Fruit fly (Drosophila melanogaster) whole organism, embryonic: ENCODE data around the gene pyx.

Experiments used
- CG10147 ChIP-seq: fragments of 200-800 bp; sonication (Bioruptor generic); optimal IDR thresholded peaks from 2 replicates; lab custom pipeline; 2019; ENCODE audit warnings: missing biosample characterization, mild to moderate bottlenecking, missing genetic modification characterization, moderate library complexity
- CG10462 ChIP-seq: fragments of 200-800 bp; sonication (Bioruptor generic); optimal IDR thresholded peaks from 2 replicates; lab custom pipeline; 2016; ENCODE audit warnings: missing biosample characterization, missing genetic modification characterization
- CG10959 ChIP-seq: fragments of 200-800 bp; sonication (Bioruptor generic); IDR thresholded peaks from 2 replicates; pipeline ENCODE4 v1.3.6; 2022; ENCODE audit warnings: missing biosample characterization, missing genetic modification characterization
- CG11695 ChIP-seq: fragments of 200-800 bp; sonication (Bioruptor generic); IDR thresholded peaks from 3 replicates; pipeline ENCODE4 v1.3.6; 2022; ENCODE audit warnings: missing biosample characterization, missing genetic modification characterization
- CG12659 ChIP-seq: fragments of 200-800 bp; sonication (Bioruptor generic); optimal IDR thresholded peaks from 3 replicates; lab custom pipeline; 2017; ENCODE audit warnings: mild to moderate bottlenecking, missing biosample characterization, missing genetic modification reagents, missing genetic modification characterization
- CG13894 ChIP-seq: fragments of 200-800 bp; sonication (Bioruptor generic); optimal IDR thresholded peaks from 3 replicates; lab custom pipeline; 2018; ENCODE audit warnings: missing biosample characterization, mild to moderate bottlenecking, missing genetic modification characterization, moderate library complexity
- CG14860 ChIP-seq: fragments of 200-800 bp; sonication (Bioruptor generic); IDR thresholded peaks from 3 replicates; pipeline ENCODE4 v1.3.6; 2022; ENCODE audit warnings: missing biosample characterization, missing genetic modification characterization; ENCODE audit not compliant: partially characterized antibody
- CG17186 ChIP-seq: fragments of 200-800 bp; sonication (Bioruptor generic); optimal IDR thresholded peaks from 3 replicates; lab custom pipeline; 2017; ENCODE audit warnings: missing biosample characterization, missing genetic modification reagents, missing genetic modification characterization
- CG17359 ChIP-seq: fragments of 200-800 bp; sonication (Bioruptor generic); optimal IDR thresholded peaks from 3 replicates; lab custom pipeline; 2018; ENCODE audit warnings: missing biosample characterization, mild to moderate bottlenecking, missing genetic modification characterization, moderate library complexity
- CG18011 ChIP-seq: fragments of 200-800 bp; sonication (Bioruptor generic); optimal IDR thresholded peaks from 2 replicates; lab custom pipeline; 2017; ENCODE audit warnings: missing biosample characterization, missing genetic modification characterization, mild to moderate bottlenecking, moderate library complexity, missing genotype
- CG2120 ChIP-seq: fragments of 200-800 bp; sonication (Bioruptor generic); optimal IDR thresholded peaks from 3 replicates; lab custom pipeline; 2016; ENCODE audit warnings: missing biosample characterization, missing genetic modification characterization
- CG2678 ChIP-seq: fragments of 200-800 bp; sonication (Bioruptor generic); optimal IDR thresholded peaks from 3 replicates; lab custom pipeline; 2019; ENCODE audit warnings: missing biosample characterization, mild to moderate bottlenecking, missing genetic modification characterization, moderate library complexity
- CG3407 ChIP-seq: fragments of 200-800 bp; sonication (Bioruptor generic); optimal IDR thresholded peaks from 2 replicates; lab custom pipeline; 2018; ENCODE audit warnings: missing biosample characterization, mild to moderate bottlenecking, missing genetic modification characterization
- CG34224 ChIP-seq: fragments of 200-800 bp; sonication (Bioruptor generic); IDR thresholded peaks from 3 replicates; pipeline ENCODE4 v1.3.6; 2022; ENCODE audit warnings: missing biosample characterization, missing genetic modification characterization; ENCODE audit not compliant: partially characterized antibody
- CG4360 ChIP-seq: fragments of 200-800 bp; sonication (Bioruptor generic); IDR thresholded peaks from 2 replicates; pipeline ENCODE4 v1.3.6; 2022; ENCODE audit warnings: missing biosample characterization, missing genetic modification characterization
- CG4404 ChIP-seq: fragments of 200-800 bp; sonication (Bioruptor generic); IDR thresholded peaks from 2 replicates; pipeline ENCODE4 v1.3.6; 2022; ENCODE audit warnings: missing biosample characterization, missing genetic modification characterization
- CG4617 ChIP-seq: fragments of 200-800 bp; sonication (Bioruptor generic); optimal IDR thresholded peaks from 3 replicates; lab custom pipeline; 2016; ENCODE audit warnings: missing biosample characterization, missing genetic modification characterization, borderline replicate concordance
- CG4730 ChIP-seq: fragments of 200-800 bp; sonication (Bioruptor generic); IDR thresholded peaks from 2 replicates; pipeline ENCODE4 v1.3.6; 2022; ENCODE audit warnings: missing biosample characterization, missing genetic modification characterization
- CG7928 ChIP-seq: fragments of 200-800 bp; sonication (Bioruptor generic); optimal IDR thresholded peaks from 2 replicates; lab custom pipeline; 2017; ENCODE audit warnings: missing biosample characterization, mild to moderate bottlenecking, missing genetic modification characterization
- CG7987 ChIP-seq: fragments of 200-800 bp; sonication (Bioruptor generic); optimal IDR thresholded peaks from 2 replicates; lab custom pipeline; 2018; ENCODE audit warnings: missing biosample characterization, mild to moderate bottlenecking, missing genetic modification characterization, moderate library complexity
- CG8478 ChIP-seq: fragments of >200 bp; optimal IDR thresholded peaks from 2 replicates; lab custom pipeline; 2018
- CG8944 ChIP-seq: fragments of 200-800 bp; sonication (Bioruptor generic); optimal IDR thresholded peaks from 3 replicates; lab custom pipeline; 2016; ENCODE audit warnings: missing biosample characterization, missing genetic modification characterization
- Dad ChIP-seq: fragments of 200-800 bp; sonication (Bioruptor generic); optimal IDR thresholded peaks from 3 replicates; lab custom pipeline; 2016; ENCODE audit warnings: missing biosample characterization, missing genetic modification characterization
- Dbx ChIP-seq: fragments of 200-800 bp; sonication (Bioruptor generic); IDR thresholded peaks from 3 replicates; pipeline ENCODE4 v1.3.6; 2022; ENCODE audit warnings: missing biosample characterization, missing genetic modification characterization
- Dip2 ChIP-seq: fragments of 200-800 bp; sonication (Bioruptor generic); IDR thresholded peaks from 2 replicates; pipeline ENCODE4 v1.3.6; 2022; ENCODE audit warnings: missing biosample characterization, missing genetic modification characterization
- Drgx ChIP-seq: fragments of 200-800 bp; sonication (Bioruptor generic); IDR thresholded peaks from 2 replicates; pipeline ENCODE4 v1.3.6; 2022; ENCODE audit warnings: missing biosample characterization, missing genetic modification characterization
- E2f2 ChIP-seq: fragments of 200-800 bp; sonication (Bioruptor generic); IDR thresholded peaks from 2 replicates; pipeline ENCODE4 v1.3.6; 2022; ENCODE audit warnings: missing biosample characterization, missing genetic modification characterization
- ERR ChIP-seq: fragments of 200-800 bp; sonication (Bioruptor generic); optimal IDR thresholded peaks from 2 replicates; lab custom pipeline; 2016; ENCODE audit warnings: missing biosample characterization, missing genetic modification characterization
- HLH54F ChIP-seq: fragments of 200-800 bp; sonication (Bioruptor generic); optimal IDR thresholded peaks from 3 replicates; lab custom pipeline; 2016; ENCODE audit warnings: missing biosample characterization, missing genetic modification characterization
- Hr3 ChIP-seq: fragments of 200-800 bp; sonication (Bioruptor generic); optimal IDR thresholded peaks from 3 replicates; lab custom pipeline; 2016; ENCODE audit warnings: missing biosample characterization, missing genetic modification characterization
- Lim3 ChIP-seq: fragments of 200-800 bp; sonication (Bioruptor generic); IDR thresholded peaks from 2 replicates; pipeline ENCODE4 v1.3.6; 2022; ENCODE audit warnings: missing biosample characterization, missing genetic modification characterization
- Lpt ChIP-seq: fragments of >200 bp; optimal IDR thresholded peaks from 2 replicates; lab custom pipeline; 2018; ENCODE audit warnings: missing biosample characterization, missing genetic modification characterization
- Oli ChIP-seq: fragments of 200-800 bp; sonication (Bioruptor generic); optimal IDR thresholded peaks from 2 replicates; lab custom pipeline; 2018; ENCODE audit warnings: missing biosample characterization, mild to moderate bottlenecking, missing genetic modification characterization, moderate library complexity
- Opbp ChIP-seq: fragments of 200-800 bp; sonication (Bioruptor generic); IDR thresholded peaks from 3 replicates; pipeline ENCODE4 v1.3.6; 2022; ENCODE audit warnings: missing biosample characterization, missing genetic modification characterization; ENCODE audit not compliant: partially characterized antibody
- Optix ChIP-seq: fragments of 200-800 bp; sonication (Bioruptor generic); IDR thresholded peaks from 3 replicates; pipeline ENCODE4 v1.3.6; 2022; ENCODE audit warnings: missing biosample characterization, missing genetic modification characterization
- Sry-δ ChIP-seq: fragments of 200-800 bp; sonication (Bioruptor generic); optimal IDR thresholded peaks from 2 replicates; lab custom pipeline; 2016; ENCODE audit warnings: missing biosample characterization, missing genetic modification characterization
- Ssrp ChIP-seq: fragments of 200-800 bp; sonication (Bioruptor generic); optimal IDR thresholded peaks from 2 replicates; lab custom pipeline; 2018; ENCODE audit warnings: missing biosample characterization, mild to moderate bottlenecking, missing genetic modification characterization, moderate library complexity
- Xbp1 ChIP-seq: fragments of 200-800 bp; sonication (Bioruptor generic); optimal IDR thresholded peaks from 3 replicates; lab custom pipeline; 2016; ENCODE audit warnings: missing biosample characterization, mild to moderate bottlenecking, missing genetic modification characterization
- abd-A ChIP-seq: fragments of 200-800 bp; sonication (Bioruptor generic); optimal IDR thresholded peaks from 3 replicates; lab custom pipeline; 2019; ENCODE audit warnings: missing biosample characterization, mild to moderate bottlenecking, missing genetic modification characterization, moderate library complexity
- bab2 ChIP-seq: fragments of 200-800 bp; sonication (Bioruptor generic); optimal IDR thresholded peaks from 2 replicates; lab custom pipeline; 2016; ENCODE audit warnings: missing biosample characterization, missing genetic modification characterization
- chif ChIP-seq, 2 experiments: fragments of 200-800 bp; sonication (Bioruptor generic); optimal IDR thresholded peaks; 3 replicates each; lab custom pipeline; 2016; ENCODE audit warnings: missing biosample characterization in 2 of 2, missing genetic modification characterization in 2 of 2
- fd64A ChIP-seq: fragments of 200-800 bp; sonication (Bioruptor generic); optimal IDR thresholded peaks from 3 replicates; lab custom pipeline; 2018; ENCODE audit warnings: missing biosample characterization, mild to moderate bottlenecking, missing genetic modification characterization
- gcm ChIP-seq: fragments of 200-800 bp; sonication (Bioruptor generic); optimal IDR thresholded peaks from 2 replicates; lab custom pipeline; 2019; ENCODE audit warnings: missing biosample characterization, mild to moderate bottlenecking, missing genetic modification characterization, moderate library complexity
- gsb ChIP-seq: fragments of 200-800 bp; sonication (Bioruptor generic); IDR thresholded peaks from 2 replicates; pipeline ENCODE4 v1.3.6; 2022; ENCODE audit warnings: missing biosample characterization, missing genetic modification characterization
- hth ChIP-seq: fragments of >200 bp; optimal IDR thresholded peaks from 2 replicates; lab custom pipeline; 2017; ENCODE audit warnings: inconsistent platforms
- pfk ChIP-seq: fragments of 200-800 bp; sonication (Bioruptor generic); optimal IDR thresholded peaks from 2 replicates; lab custom pipeline; 2018; ENCODE audit warnings: missing biosample characterization, mild to moderate bottlenecking, missing genetic modification characterization, moderate library complexity
- pho ChIP-seq: fragments of 200-800 bp; sonication (Bioruptor generic); optimal IDR thresholded peaks from 2 replicates; lab custom pipeline; 2016; ENCODE audit warnings: missing biosample characterization, missing genetic modification characterization
- sens-2 ChIP-seq: fragments of 200-800 bp; sonication (Bioruptor generic); IDR thresholded peaks from 2 replicates; pipeline ENCODE4 v1.3.6; 2022; ENCODE audit warnings: missing biosample characterization, missing genetic modification characterization
- sr ChIP-seq: fragments of 200-800 bp; sonication (Bioruptor generic); IDR thresholded peaks from 3 replicates; pipeline ENCODE4 v1.3.6; 2022; ENCODE audit warnings: missing biosample characterization, missing genetic modification characterization
- tap ChIP-seq: fragments of 200-800 bp; optimal IDR thresholded peaks from 3 replicates; lab custom pipeline; 2019; ENCODE audit warnings: missing biosample characterization, mild to moderate bottlenecking, missing genetic modification characterization, moderate library complexity
- zfh1 ChIP-seq: fragments of 200-800 bp; sonication (Bioruptor generic); IDR thresholded peaks from 3 replicates; pipeline ENCODE4 v1.3.6; 2022; ENCODE audit warnings: missing biosample characterization, missing genetic modification characterization

pyx gene

dm6 chr3L:184251-184650, 38.6 kb downstream of the pyx start, which contains the start of the genes CG34140, Mkp and Mtch (continued):
- peak; percentile 89 for TF ChIP-seq CG14860 (GFP tag; lab: Robert Waterston, UW)
- peak; percentile 94 for TF ChIP-seq Xbp1 (GFP tag; lab: Kevin White, UChicago)
- TF ChIP-seq gsb (GFP tag; lab: Robert Waterston, UW) = 0 out of 2 replicates have a peak, but pooled peaks have one; percentile 40
- TF ChIP-seq CG10462 (GFP tag; lab: Kevin White, UChicago) = peak; percentile 86
- TF ChIP-seq abd-A (tag; lab: Kevin White, UChicago) = no peak
- TF ChIP-seq Lpt (GFP tag; lab: Kevin White, UChicago) = no peak
- TF ChIP-seq Opbp (GFP tag; lab: Robert Waterston, UW) = peak; percentile 82
- no peak for TF ChIP-seq CG3407 (GFP tag; lab: Kevin White, UChicago)
- peak; percentile 95 for TF ChIP-seq CG2120
- peak; percentile 40 for TF ChIP-seq CG7987 (GFP tag; lab: Kevin White, UChicago)
- peak; percentile 79 for TF ChIP-seq CG17359
- TF ChIP-seq CG18011 = peak; percentile 92
- TF ChIP-seq Oli (tag; lab: Kevin White, UChicago) = no peak
- peak; percentile 74 for TF ChIP-seq zfh1 (GFP tag; lab: Robert Waterston, UW)
- peak; percentile 76 for TF ChIP-seq CG4404 (GFP tag; lab: Robert Waterston, UW)
- TF ChIP-seq CG13894 (tag; lab: Kevin White, UChicago) = no peak
- TF ChIP-seq CG10147 (GFP tag; lab: Kevin White, UChicago) = no peak
- peak; percentile 92 for TF ChIP-seq bab2 (GFP tag; lab: Kevin White, UChicago)
- TF ChIP-seq CG12659 (GFP tag; lab: Kevin White, UChicago) = peak; percentile 89
- no peak for TF ChIP-seq Lim3
- peak; percentile 77 for TF ChIP-seq CG17186 (GFP tag; lab: Kevin White, UChicago)
- peak; percentile 88 for TF ChIP-seq ERR (GFP tag; lab: Kevin White, UChicago)
- TF ChIP-seq CG4617 = peak; percentile 93
- TF ChIP-seq CG8478 (lab: Kevin White, UChicago) = no peak
- peak; percentile 99 for TF ChIP-seq Sry-δ (GFP tag; lab: Kevin White, UChicago)
- TF ChIP-seq gcm (GFP tag; lab: Kevin White, UChicago) = no peak
- peak; percentile 70 for TF ChIP-seq E2f2
- no peak for TF ChIP-seq fd64A (GFP tag; lab: Kevin White, UChicago)
- peak; percentile 94 for TF ChIP-seq CG34224
- 0 out of 2 replicates have a peak, but pooled peaks have one; percentile 21 for TF ChIP-seq sens-2 (GFP tag; lab: Robert Waterston, UW)
- TF ChIP-seq sr (GFP tag; lab: Robert Waterston, UW) = 0 out of 3 replicates have a peak, but pooled peaks have one; percentile 3
- TF ChIP-seq Ssrp (tag; lab: Kevin White, UChicago) = peak; percentile 78
- peak; percentile 89 for TF ChIP-seq Dbx
- TF ChIP-seq chif (GFP tag; optimal IDR thresholded peaks at IDR 0.05; lab: Kevin White, UChicago) = peak; percentile 75 to 87
- TF ChIP-seq CG11695 (GFP tag; lab: Robert Waterston, UW) = peak; percentile 80
- peak; percentile 18 for TF ChIP-seq pfk (GFP tag; lab: Kevin White, UChicago)
- peak; percentile 91 for TF ChIP-seq pho (GFP tag; lab: Kevin White, UChicago)
- TF ChIP-seq Drgx = peak; percentile 36; the same call in 1 of the 2 replicates
- no peak for TF ChIP-seq Dip2 (GFP tag; lab: Robert Waterston, UW)
- TF ChIP-seq Hr3 = peak; percentile 85
- TF ChIP-seq CG7928 (GFP tag; lab: Kevin White, UChicago) = no peak
- TF ChIP-seq Optix (GFP tag; lab: Robert Waterston, UW) = peak; percentile 82
- peak; percentile 86 for TF ChIP-seq Dad (GFP tag; lab: Kevin White, UChicago)
- TF ChIP-seq tap (tag; lab: Kevin White, UChicago) = no peak
- peak; percentile 61; the same call in 1 of the 2 replicates for TF ChIP-seq CG10959
- peak; percentile 65 for TF ChIP-seq CG4730 (GFP tag; lab: Robert Waterston, UW)
- peak; percentile 94 for TF ChIP-seq HLH54F (GFP tag; lab: Kevin White, UChicago)
- TF ChIP-seq CG2678 = no peak
- no peak for TF ChIP-seq hth (lab: Kevin White, UChicago)
- TF ChIP-seq CG4360 = peak; percentile 71
- peak; percentile 89 for TF ChIP-seq CG8944 (GFP tag; lab: Kevin White, UChicago)
